Worm (Caenorhabditis elegans) whole organism, L4 larva: ENCODE data around the gene str-39.

Source experiments
- ama-1 ChIP-seq: fragments of 150-350 bp; optimal IDR thresholded peaks from 2 replicates; lab custom pipeline; 2014; ENCODE audit warnings: inconsistent platforms, mixed read lengths
- hmg-1.1 ChIP-seq: fragments of 200-800 bp; sonication (Bioruptor generic); IDR thresholded peaks from 2 replicates; pipeline ENCODE4 v1.3.6; 2022; ENCODE audit warnings: missing genetic modification reagents, missing genetic modification characterization, missing compliant biosample characterization
- jun-1 ChIP-seq: fragments of 150-350 bp; optimal IDR thresholded peaks from 2 replicates; lab custom pipeline; 2014; ENCODE audit warnings: missing biosample characterization, missing genetic modification reagents, missing genetic modification characterization
- lsy-2 ChIP-seq, 2 experiments: fragments of 150-350 bp in 1 of 2; sonication (generic microtip) in 1 of 2; optimal IDR thresholded peaks; 2 replicates each; lab custom pipeline; 2014 to 2017; ENCODE audit warnings: missing biosample characterization in 2 of 2, missing genetic modification characterization in 2 of 2
- skn-1 ChIP-seq: fragments of 150-350 bp; optimal IDR thresholded peaks from 2 replicates; lab custom pipeline; 2014; ENCODE audit warnings: missing biosample characterization, missing genetic modification characterization
- spr-3 ChIP-seq: fragments of 200-800 bp; sonication (Bioruptor generic); optimal IDR thresholded peaks from 2 replicates; lab custom pipeline; 2018; ENCODE audit warnings: mild to moderate bottlenecking, missing genetic modification characterization, missing compliant biosample characterization
- unc-39 ChIP-seq: sonication (generic microtip); optimal IDR thresholded peaks from 2 replicates; lab custom pipeline; 2017; ENCODE audit warnings: missing biosample characterization, missing genetic modification characterization
- zag-1 ChIP-seq: fragments of 150-350 bp; optimal IDR thresholded peaks from 2 replicates; lab custom pipeline; 2014; ENCODE audit warnings: missing biosample characterization, missing genetic modification characterization
- ztf-11 ChIP-seq: fragments of 150-350 bp; optimal IDR thresholded peaks from 2 replicates; lab custom pipeline; 2014; ENCODE audit warnings: missing biosample characterization, missing genetic modification characterization

DNA sequence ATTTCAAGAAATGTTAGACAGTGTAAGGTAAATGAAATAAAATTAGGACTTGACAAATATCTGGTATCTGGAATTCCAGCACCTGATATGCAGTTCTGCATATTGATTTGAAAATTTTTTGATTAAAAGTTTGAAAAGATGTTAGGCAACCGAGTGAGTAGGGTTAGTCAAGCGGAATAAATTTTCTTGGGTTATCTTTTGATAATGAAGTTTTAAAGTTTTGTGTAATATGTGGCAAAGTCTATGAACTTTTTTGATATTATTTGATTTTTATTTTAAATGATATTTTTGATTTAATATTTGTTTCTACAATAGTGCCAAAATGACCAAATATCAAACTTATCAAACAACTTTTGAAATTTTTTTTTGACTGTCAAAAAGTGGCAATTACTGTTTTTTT lies 10.2 kb downstream of the str-39 start, which contains the start of gene srh-241:
- TF ChIP-seq jun-1 (tag; lab: Kevin White, UChicago) (no peak), spr-3 (GFP tag; lab: Kevin White, UChicago) (no peak), ama-1 (lab: Kevin White, UChicago) (no peak), lsy-2 (tag; optimal IDR thresholded peaks at IDR 0.05; lab: Kevin White, UChicago) (no peak), hmg-1.1 (GFP tag; lab: Robert Waterston, UW) (no peak), ztf-11 (tag; lab: Kevin White, UChicago) (no peak), skn-1 (tag; lab: Kevin White, UChicago) (no peak), zag-1 (no peak), unc-39 (tag; lab: Kevin White, UChicago) (no peak)
